Worm (Caenorhabditis elegans) whole organism, early embryonic: ENCODE results near the gene rbm-42.

Experiments used
- B0310.2 ChIP-seq: sonication (generic microtip); optimal IDR thresholded peaks from 2 replicates; lab custom pipeline; 2016; ENCODE audit warnings: mild to moderate bottlenecking, missing genetic modification characterization, missing compliant biosample characterization
- F13C5.2 ChIP-seq: sonication (generic microtip); optimal IDR thresholded peaks from 2 replicates; lab custom pipeline; 2017; ENCODE audit warnings: mild to moderate bottlenecking, missing genetic modification characterization, inconsistent platforms, missing compliant biosample characterization
- aly-1 ChIP-seq: sonication (generic microtip); optimal IDR thresholded peaks from 2 replicates; lab custom pipeline; 2016; ENCODE audit warnings: missing genetic modification characterization, missing compliant biosample characterization
- ama-1 ChIP-seq: fragments of 150-350 bp; optimal IDR thresholded peaks from 2 replicates; lab custom pipeline; 2014
- ceh-13 ChIP-seq: fragments of 200-800 bp; sonication (Bioruptor generic); optimal IDR thresholded peaks from 2 replicates; lab custom pipeline; 2018; ENCODE audit warnings: mild to moderate bottlenecking, missing genetic modification characterization, missing compliant biosample characterization
- ceh-36 ChIP-seq: sonication (generic microtip); optimal IDR thresholded peaks from 2 replicates; lab custom pipeline; 2016; ENCODE audit warnings: missing genetic modification characterization, inconsistent platforms, missing compliant biosample characterization
- ets-7 ChIP-seq: sonication (generic microtip); optimal IDR thresholded peaks from 2 replicates; lab custom pipeline; 2016; ENCODE audit warnings: missing genotype, missing genetic modification characterization, missing compliant biosample characterization
- flt-1 ChIP-seq: fragments of 200-800 bp; sonication (Bioruptor generic); IDR thresholded peaks from 2 replicates; pipeline ENCODE4 v1.3.6; 2022; ENCODE audit warnings: missing genetic modification characterization, missing compliant biosample characterization
- hmbx-1 ChIP-seq: sonication (generic microtip); optimal IDR thresholded peaks from 2 replicates; lab custom pipeline; 2016; ENCODE audit warnings: mild to moderate bottlenecking, missing genetic modification characterization, missing compliant biosample characterization
- hmg-4 ChIP-seq: fragments of 200-800 bp; sonication (Bioruptor generic); optimal IDR thresholded peaks from 2 replicates; lab custom pipeline; 2018; ENCODE audit warnings: mild to moderate bottlenecking, missing genetic modification characterization, missing compliant biosample characterization
- hnd-1 ChIP-seq: sonication (generic microtip); optimal IDR thresholded peaks from 2 replicates; lab custom pipeline; 2016; ENCODE audit warnings: missing genetic modification characterization, missing compliant biosample characterization
- pes-1 ChIP-seq: fragments of 200-800 bp; sonication (Bioruptor generic); IDR thresholded peaks from 2 replicates; pipeline ENCODE4 v1.3.6; 2022; ENCODE audit warnings: missing genetic modification reagents, missing genetic modification characterization, missing compliant biosample characterization
- scrt-1 ChIP-seq: fragments of 200-800 bp; sonication (Bioruptor generic); IDR thresholded peaks from 2 replicates; pipeline ENCODE4 v1.3.6; 2022; ENCODE audit warnings: missing genetic modification characterization, missing compliant biosample characterization
- sea-1 ChIP-seq: fragments of 200-800 bp; sonication (Bioruptor generic); conservative IDR thresholded peaks from 2 replicates; pipeline ENCODE4 v1.3.6; 2022; ENCODE audit warnings: missing genetic modification characterization, missing compliant biosample characterization
- tbx-11 ChIP-seq: fragments of 200-800 bp; sonication (Bioruptor generic); IDR thresholded peaks from 2 replicates; pipeline ENCODE4 v1.3.6; 2022; ENCODE audit warnings: missing genetic modification characterization, missing compliant biosample characterization
- tbx-37 ChIP-seq: fragments of 200-800 bp; sonication (Bioruptor generic); conservative IDR thresholded peaks from 2 replicates; pipeline ENCODE4 v1.3.6; 2022; ENCODE audit warnings: missing genetic modification reagents, missing genetic modification characterization, missing compliant biosample characterization
- tra-4 ChIP-seq: sonication (generic microtip); optimal IDR thresholded peaks from 2 replicates; lab custom pipeline; 2017; ENCODE audit warnings: missing genetic modification characterization, missing compliant biosample characterization

Gene rbm-42

ce11 chrIII:5119063-5119462 lies 34.0 kb downstream of the rbm-42 start:
- TF ChIP-seq hnd-1 (tag; lab: Kevin White, UChicago) (no peak), pes-1 (GFP tag; lab: Robert Waterston, UW) (no peak), ets-7 (tag; lab: Kevin White, UChicago) (no peak), tra-4 (tag; lab: Kevin White, UChicago) (no peak), scrt-1 (GFP tag; lab: Robert Waterston, UW) (no peak), aly-1 (no peak), sea-1 (GFP tag; lab: Robert Waterston, UW) (no peak), ceh-36 (tag; lab: Kevin White, UChicago) (no peak), hmbx-1 (tag; lab: Kevin White, UChicago) (no peak), F13C5.2 (no peak), ama-1 (no peak), tbx-37 (GFP tag; lab: Robert Waterston, UW) (no peak), flt-1 (no peak), hmg-4 (GFP tag; lab: Kevin White, UChicago) (no peak), B0310.2 (tag; lab: Kevin White, UChicago) (no peak)

DNA sequence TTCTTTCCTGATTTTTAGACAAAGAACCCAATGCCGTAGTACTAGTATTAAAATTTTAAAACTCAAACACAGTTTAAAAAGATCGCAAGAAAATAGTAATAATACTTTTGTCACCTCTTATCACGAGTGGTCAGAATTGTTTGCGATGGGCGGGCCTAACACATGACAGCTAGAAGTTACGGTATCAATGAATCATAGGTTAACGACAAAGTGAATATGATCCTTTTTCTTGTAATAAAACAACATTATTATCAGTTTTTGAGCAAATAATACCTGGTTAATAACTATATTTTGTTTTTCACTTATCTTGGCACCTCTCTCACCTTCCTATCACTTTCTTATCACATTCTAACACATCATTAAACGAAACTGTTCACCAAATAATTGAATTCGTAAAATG lies 40.0 kb downstream of the rbm-42 start:
- TF ChIP-seq hmbx-1 (tag; lab: Kevin White, UChicago): no peak
- TF ChIP-seq sea-1 (GFP tag; lab: Robert Waterston, UW): no peak
- TF ChIP-seq flt-1: no peak

DNA sequence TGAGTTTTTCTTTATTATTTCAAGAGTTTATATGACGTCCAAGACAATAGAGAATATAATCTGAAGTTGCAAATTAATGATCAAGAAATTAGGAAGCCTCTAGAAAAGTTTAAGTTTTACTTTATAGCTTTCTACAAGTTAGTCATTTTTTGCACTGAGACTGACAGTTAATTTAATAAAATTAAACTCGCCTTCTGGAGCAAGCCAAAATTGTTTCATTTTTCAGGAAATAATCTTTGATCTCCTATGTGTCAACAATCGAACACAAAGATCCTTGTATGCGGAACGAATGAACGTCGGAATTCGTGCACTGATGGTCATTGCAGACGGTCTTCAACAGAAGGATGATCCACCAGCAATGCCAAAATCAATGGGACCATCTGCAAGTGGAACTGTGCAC lies 40.6 kb downstream of the rbm-42 start:
- no peak for TF ChIP-seq ets-7 (tag; lab: Kevin White, UChicago)
- TF ChIP-seq tra-4 (tag; lab: Kevin White, UChicago): no peak
- TF ChIP-seq ama-1: no peak
- TF ChIP-seq B0310.2 (tag; lab: Kevin White, UChicago): no peak
- TF ChIP-seq tbx-11 (GFP tag; lab: Robert Waterston, UW): no peak
- no peak for TF ChIP-seq sea-1 (GFP tag; lab: Robert Waterston, UW)
- TF ChIP-seq flt-1: no peak
- TF ChIP-seq hmbx-1 (tag; lab: Kevin White, UChicago): no peak
- TF ChIP-seq hnd-1 (tag; lab: Kevin White, UChicago): no peak
- TF ChIP-seq F13C5.2: no peak
- no peak for TF ChIP-seq pes-1 (GFP tag; lab: Robert Waterston, UW)
- TF ChIP-seq ceh-36 (tag; lab: Kevin White, UChicago): no peak
- TF ChIP-seq hmg-4 (GFP tag; lab: Kevin White, UChicago): no peak
- TF ChIP-seq scrt-1 (GFP tag; lab: Robert Waterston, UW): no peak
- no peak for TF ChIP-seq aly-1
- no peak for TF ChIP-seq tbx-37 (GFP tag; lab: Robert Waterston, UW)

ce11 chrIII:5109401-5109800 lies 43.6 kb downstream of the rbm-42 start, which contains the start of gene sax-2:
Gene sax-2 (plus strand): TSS chrIII:5109701.
- TF ChIP-seq sea-1 (GFP tag; lab: Robert Waterston, UW): no peak

- TF ChIP-seq hmg-4 (GFP tag; lab: Kevin White, UChicago) (peak; percentile 53), pes-1 (GFP tag; lab: Robert Waterston, UW) (no peak), F13C5.2 (peak; percentile 32)
Observed at ce11 chrIII:5108746-5109145, 44.3 kb downstream of the rbm-42 start.

- TF ChIP-seq ets-7 (tag; lab: Kevin White, UChicago): no peak
- peak; percentile 74 for TF ChIP-seq aly-1
- no peak for TF ChIP-seq B0310.2 (tag; lab: Kevin White, UChicago)
- no peak for TF ChIP-seq sea-1 (GFP tag; lab: Robert Waterston, UW)
- 0 out of 2 replicates have a peak, but pooled peaks have one; percentile 5 for TF ChIP-seq flt-1
Observed at ce11 chrIII:5107959-5108358, 45.1 kb downstream of the rbm-42 start.

DNA sequence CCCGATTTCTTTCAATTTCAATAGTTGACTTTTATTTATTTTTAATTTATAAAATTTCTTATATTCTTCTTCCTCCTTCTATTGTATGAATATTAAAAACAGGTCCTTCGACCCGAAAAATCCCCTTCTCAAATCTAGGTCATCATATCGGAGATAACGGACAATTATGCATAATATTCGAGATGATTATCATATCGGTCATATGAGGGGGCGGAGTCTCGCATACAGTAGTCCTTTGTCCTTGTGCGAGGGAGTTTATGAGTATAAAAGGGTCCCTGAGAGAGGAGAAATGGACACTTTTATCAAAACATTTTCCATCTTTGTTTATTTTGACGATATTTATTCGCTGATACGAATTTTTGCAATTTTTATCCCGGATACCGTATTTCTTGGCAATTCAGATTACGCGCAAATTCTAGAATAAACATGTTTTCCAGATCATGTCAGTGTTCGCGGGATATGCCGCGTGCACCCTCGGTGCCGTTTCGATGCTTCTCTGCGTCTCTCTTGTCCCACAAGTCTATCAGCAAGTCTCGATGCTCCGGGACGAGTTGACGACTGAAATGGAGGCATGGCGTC lies 46.0 kb downstream of the rbm-42 start, which contains the start of gene dpy-17:
dpy-17 (plus strand) TSS at position 438 of the 579 bp plus-strand sequence.
- TF ChIP-seq ceh-13 (GFP tag; lab: Kevin White, UChicago) (no peak), ceh-36 (tag; lab: Kevin White, UChicago) (peak; percentile 17), flt-1 (no peak), ama-1 (peak; percentile 71), scrt-1 (GFP tag; lab: Robert Waterston, UW) (0 out of 2 replicates have a peak, but pooled peaks have one; percentile 42), sea-1 (GFP tag; lab: Robert Waterston, UW) (0 out of 2 replicates have a peak, but pooled peaks have one; percentile 20), hmbx-1 (tag; lab: Kevin White, UChicago) (no peak), tbx-11 (GFP tag; lab: Robert Waterston, UW) (no peak), hmg-4 (GFP tag; lab: Kevin White, UChicago) (peak; percentile 54), pes-1 (GFP tag; lab: Robert Waterston, UW) (no peak), tra-4 (tag; lab: Kevin White, UChicago) (no peak)

DNA sequence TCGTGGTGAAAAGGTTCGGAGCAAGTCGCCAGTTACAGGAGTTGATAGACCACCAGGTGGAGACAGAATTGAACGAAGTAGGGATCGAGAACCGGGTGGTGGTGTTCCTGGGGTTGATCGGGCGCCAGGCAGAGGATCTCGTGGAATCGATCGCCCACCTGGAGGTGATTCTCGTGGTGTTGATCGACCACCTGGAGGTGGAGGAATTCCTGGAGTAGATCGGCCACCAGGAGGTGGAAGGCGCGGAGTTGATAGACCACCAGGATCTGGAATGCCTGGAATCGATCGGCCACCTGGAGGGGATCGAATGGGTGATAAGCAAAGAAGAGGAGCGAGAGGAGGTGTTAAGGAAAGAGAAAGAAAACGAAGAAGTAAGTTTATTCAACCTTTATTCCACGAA lies 47.5 kb downstream of the rbm-42 start:
- TF ChIP-seq ets-7 (tag; lab: Kevin White, UChicago) (no peak), flt-1 (no peak), hmg-4 (GFP tag; lab: Kevin White, UChicago) (no peak), tra-4 (tag; lab: Kevin White, UChicago) (no peak), ceh-13 (GFP tag; lab: Kevin White, UChicago) (no peak), B0310.2 (tag; lab: Kevin White, UChicago) (no peak), pes-1 (GFP tag; lab: Robert Waterston, UW) (no peak), ama-1 (no peak), scrt-1 (GFP tag; lab: Robert Waterston, UW) (no peak), hmbx-1 (tag; lab: Kevin White, UChicago) (no peak), F13C5.2 (no peak), hnd-1 (tag; lab: Kevin White, UChicago) (no peak), sea-1 (GFP tag; lab: Robert Waterston, UW) (no peak), tbx-37 (GFP tag; lab: Robert Waterston, UW) (no peak), aly-1 (no peak), tbx-11 (GFP tag; lab: Robert Waterston, UW) (no peak), ceh-36 (tag; lab: Kevin White, UChicago) (no peak)
